Worm (Caenorhabditis elegans) whole organism, midembryonic: Measurements from ENCODE around the gene vav-1.

Source experiments
- T22C8.4 ChIP-seq: fragments of 200-800 bp; sonication (Bioruptor generic); IDR thresholded peaks from 2 replicates; pipeline ENCODE4 v1.3.6; 2022; ENCODE audit warnings: missing genetic modification characterization, missing compliant biosample characterization
- cog-1 ChIP-seq: sonication (generic microtip); optimal IDR thresholded peaks from 2 replicates; lab custom pipeline; 2016; ENCODE audit warnings: missing genetic modification characterization, missing compliant biosample characterization
- flt-1 ChIP-seq: fragments of 200-800 bp; sonication (Bioruptor generic); IDR thresholded peaks from 2 replicates; pipeline ENCODE4 v1.3.6; 2022; ENCODE audit warnings: missing genetic modification characterization, missing compliant biosample characterization
- klf-2 ChIP-seq: fragments of 200-800 bp; sonication (Bioruptor generic); conservative IDR thresholded peaks from 2 replicates; pipeline ENCODE4 v1.3.6; 2022; ENCODE audit warnings: missing genetic modification reagents, missing genetic modification characterization, missing compliant biosample characterization
- med-1 ChIP-seq: sonication (generic microtip); optimal IDR thresholded peaks from 2 replicates; lab custom pipeline; 2017; ENCODE audit warnings: missing genetic modification characterization, mild to moderate bottlenecking, missing compliant biosample characterization, antibody characterized with exemption, missing genetic modification reagents; ENCODE audit not compliant: insufficient read depth
- ref-1 ChIP-seq: fragments of 200-800 bp; sonication (Bioruptor generic); conservative IDR thresholded peaks from 2 replicates; pipeline ENCODE4 v1.3.6; 2022; ENCODE audit warnings: missing genetic modification reagents, missing genetic modification characterization, missing compliant biosample characterization
- tab-1 ChIP-seq: fragments of 200-800 bp; sonication (Bioruptor generic); IDR thresholded peaks from 2 replicates; pipeline ENCODE4 v1.3.6; 2022; ENCODE audit warnings: missing genetic modification characterization, missing compliant biosample characterization
- ztf-29 ChIP-seq: fragments of 200-800 bp; sonication (Bioruptor generic); IDR thresholded peaks from 2 replicates; pipeline ENCODE4 v1.3.6; 2022; ENCODE audit warnings: missing genetic modification reagents, missing genetic modification characterization, missing compliant biosample characterization

DNA sequence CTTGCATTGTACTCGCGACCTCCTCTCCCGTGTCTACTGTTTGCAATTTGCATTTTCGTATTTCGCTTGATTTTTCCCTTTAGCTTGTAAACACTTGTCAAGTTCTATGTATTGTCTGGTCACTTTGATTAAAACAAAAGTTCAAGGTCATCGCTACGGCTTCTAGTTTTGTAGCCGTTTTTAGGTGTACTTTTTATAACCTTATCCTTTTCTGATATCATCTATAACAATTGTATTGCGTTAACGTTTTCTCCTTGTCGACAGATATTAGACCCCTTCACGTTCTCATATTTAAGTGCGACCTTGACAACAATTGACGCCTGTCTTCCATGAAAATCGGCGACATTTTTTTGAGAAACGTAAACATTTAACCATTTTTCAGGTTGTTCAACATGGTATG is 14.7 kb upstream of the vav-1 start:
- TF ChIP-seq ztf-29 (GFP tag; lab: Robert Waterston, UW) (no peak), med-1 (GFP tag; lab: Kevin White, UChicago) (no peak), klf-2 (no peak), flt-1 (GFP tag; lab: Robert Waterston, UW) (no peak), cog-1 (no peak), tab-1 (GFP tag; lab: Robert Waterston, UW) (no peak), ref-1 (no peak), T22C8.4 (GFP tag; lab: Robert Waterston, UW) (no peak)
